Worm (Caenorhabditis elegans) whole organism, L2 larva: ENCODE results near the gene rpn-7.

Experiments
- blmp-1 ChIP-seq: sonication (generic microtip); optimal IDR thresholded peaks from 2 replicates; lab custom pipeline; 2017; ENCODE audit warnings: missing genetic modification characterization, mild to moderate bottlenecking, missing compliant biosample characterization, antibody characterized with exemption, moderate library complexity; ENCODE audit not compliant: insufficient read depth
- ceh-82 ChIP-seq: fragments of 150-350 bp; optimal IDR thresholded peaks from 2 replicates; lab custom pipeline; 2014; ENCODE audit warnings: missing biosample characterization, missing genetic modification characterization
- mdl-1 ChIP-seq, 2 experiments: fragments of 150-350 bp in 1 of 2; sonication (generic microtip) in 1 of 2; optimal IDR thresholded peaks; 2 replicates each; lab custom pipeline; 2017; ENCODE audit warnings: missing biosample characterization in 2 of 2, missing genetic modification characterization in 2 of 2
- nhr-25 ChIP-seq: fragments of 150-350 bp; sonication (generic microtip); optimal IDR thresholded peaks from 3 replicates; lab custom pipeline; 2014; ENCODE audit warnings: missing biosample characterization, missing genetic modification characterization
- nhr-6 ChIP-seq: fragments of 150-350 bp; optimal IDR thresholded peaks from 2 replicates; lab custom pipeline; 2014; ENCODE audit warnings: missing biosample characterization, missing genetic modification characterization
- sma-3 ChIP-seq: sonication (generic microtip); optimal IDR thresholded peaks from 2 replicates; lab custom pipeline; 2016; ENCODE audit warnings: missing genetic modification reagents, missing genetic modification characterization, missing compliant biosample characterization
- snpc-4 ChIP-seq: fragments of 150-350 bp; optimal IDR thresholded peaks from 2 replicates; lab custom pipeline; 2014; ENCODE audit warnings: missing biosample characterization, missing genetic modification characterization
- unc-55 ChIP-seq: fragments of 150-350 bp; sonication (generic microtip); optimal IDR thresholded peaks from 3 replicates; lab custom pipeline; 2014; ENCODE audit warnings: missing biosample characterization, missing genetic modification reagents, missing genetic modification characterization
- ztf-1 ChIP-seq: fragments of 200-800 bp; sonication (Bioruptor generic); conservative IDR thresholded peaks from 2 replicates; pipeline ENCODE4 v1.3.6; 2022; ENCODE audit warnings: missing genetic modification characterization, missing compliant biosample characterization
- ztf-4 ChIP-seq: fragments of 150-350 bp; optimal IDR thresholded peaks from 2 replicates; lab custom pipeline; 2014; ENCODE audit warnings: missing biosample characterization, missing genetic modification characterization

DNA sequence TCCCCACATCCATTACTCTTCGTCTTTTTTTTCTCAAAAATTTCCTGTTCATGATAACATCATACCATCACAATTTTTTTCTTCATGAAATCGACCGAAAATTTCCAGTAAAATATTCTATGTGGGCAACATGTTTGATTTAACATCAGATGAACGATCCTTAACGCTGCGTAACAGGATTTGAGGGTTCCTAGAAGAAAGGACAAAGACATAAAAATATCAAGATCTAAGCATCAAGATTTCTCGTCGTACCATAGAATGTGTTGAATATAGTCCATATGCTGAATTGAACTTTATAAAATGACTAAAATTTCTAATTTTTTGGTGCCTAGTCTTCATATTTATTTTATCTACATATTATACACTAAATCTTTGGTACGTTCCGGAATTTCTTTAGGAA, 16.3 kb upstream of the rpn-7 start, which contains the start of gene F49C12.3:
- no peak for TF ChIP-seq ztf-1 (GFP tag; lab: Robert Waterston, UW)
- no peak for TF ChIP-seq ztf-4 (tag; lab: Kevin White, UChicago)
- no peak for TF ChIP-seq mdl-1 (tag; optimal IDR thresholded peaks at IDR 0.05; lab: Kevin White, UChicago)
- TF ChIP-seq unc-55, result no peak
- TF ChIP-seq blmp-1, result no peak
- TF ChIP-seq nhr-25 (tag; lab: Kevin White, UChicago), result no peak
- TF ChIP-seq snpc-4 (tag; lab: Kevin White, UChicago), result no peak
- no peak for TF ChIP-seq ceh-82
- no peak for TF ChIP-seq nhr-6 (tag; lab: Kevin White, UChicago)
- no peak for TF ChIP-seq sma-3 (GFP tag; lab: Kevin White, UChicago)
